Worm (Caenorhabditis elegans) whole organism, L3 larva: ENCODE data around the gene C26D10.6.

Experiments
- R02D3.7 ChIP-seq: fragments of 150-350 bp; optimal IDR thresholded peaks from 2 replicates; lab custom pipeline; 2014; ENCODE audit warnings: missing biosample characterization, missing genetic modification characterization
- ceh-16 ChIP-seq: sonication (generic microtip); optimal IDR thresholded peaks from 2 replicates; lab custom pipeline; 2017; ENCODE audit warnings: missing biosample characterization, missing genetic modification characterization
- elt-1 ChIP-seq: fragments of 150-350 bp; optimal IDR thresholded peaks from 2 replicates; lab custom pipeline; 2014; ENCODE audit warnings: missing biosample characterization, missing genetic modification characterization
- fkh-10 ChIP-seq: sonication (generic microtip); optimal IDR thresholded peaks from 2 replicates; lab custom pipeline; 2017; ENCODE audit warnings: missing biosample characterization, missing genetic modification reagents, missing genetic modification characterization
- nhr-237 ChIP-seq: fragments of 150-350 bp; optimal IDR thresholded peaks from 2 replicates; lab custom pipeline; 2014; ENCODE audit warnings: missing biosample characterization, missing genetic modification characterization
- nhr-76 ChIP-seq: fragments of 150-350 bp; sonication (generic microtip); optimal IDR thresholded peaks from 5 replicates; lab custom pipeline; 2014; ENCODE audit warnings: missing biosample characterization, missing genetic modification characterization
- unc-62 ChIP-seq: fragments of 150-350 bp; sonication (generic microtip); optimal IDR thresholded peaks from 4 replicates; lab custom pipeline; 2014; ENCODE audit warnings: missing biosample characterization, missing genetic modification reagents, missing genetic modification characterization

ce11 chrII:8385561-8385960 lies 31.1 kb upstream of the C26D10.6 start:
- no peak for TF ChIP-seq ceh-16 (tag; lab: Kevin White, UChicago)
- TF ChIP-seq nhr-76, result no peak
- TF ChIP-seq R02D3.7 (tag; lab: Kevin White, UChicago), result no peak
- TF ChIP-seq unc-62, result no peak
- TF ChIP-seq nhr-237 (tag; lab: Kevin White, UChicago), result no peak
- TF ChIP-seq fkh-10 (GFP tag; lab: Kevin White, UChicago), result no peak
- no peak for TF ChIP-seq elt-1 (tag; lab: Kevin White, UChicago)
